Worm (Caenorhabditis elegans) whole organism, midembryonic: Measurements from ENCODE around the gene R13A5.15.

ENCODE experiments used
- T22C8.4 ChIP-seq: fragments of 200-800 bp; sonication (Bioruptor generic); IDR thresholded peaks from 2 replicates; pipeline ENCODE4 v1.3.6; 2022; ENCODE audit warnings: missing genetic modification characterization, missing compliant biosample characterization
- cog-1 ChIP-seq: sonication (generic microtip); optimal IDR thresholded peaks from 2 replicates; lab custom pipeline; 2016; ENCODE audit warnings: missing genetic modification characterization, missing compliant biosample characterization
- flt-1 ChIP-seq: fragments of 200-800 bp; sonication (Bioruptor generic); IDR thresholded peaks from 2 replicates; pipeline ENCODE4 v1.3.6; 2022; ENCODE audit warnings: missing genetic modification characterization, missing compliant biosample characterization
- klf-2 ChIP-seq: fragments of 200-800 bp; sonication (Bioruptor generic); conservative IDR thresholded peaks from 2 replicates; pipeline ENCODE4 v1.3.6; 2022; ENCODE audit warnings: missing genetic modification reagents, missing genetic modification characterization, missing compliant biosample characterization
- med-1 ChIP-seq: sonication (generic microtip); optimal IDR thresholded peaks from 2 replicates; lab custom pipeline; 2017; ENCODE audit warnings: missing genetic modification characterization, mild to moderate bottlenecking, missing compliant biosample characterization, antibody characterized with exemption, missing genetic modification reagents; ENCODE audit not compliant: insufficient read depth
- ref-1 ChIP-seq: fragments of 200-800 bp; sonication (Bioruptor generic); conservative IDR thresholded peaks from 2 replicates; pipeline ENCODE4 v1.3.6; 2022; ENCODE audit warnings: missing genetic modification reagents, missing genetic modification characterization, missing compliant biosample characterization
- tab-1 ChIP-seq: fragments of 200-800 bp; sonication (Bioruptor generic); IDR thresholded peaks from 2 replicates; pipeline ENCODE4 v1.3.6; 2022; ENCODE audit warnings: missing genetic modification characterization, missing compliant biosample characterization
- ztf-23 ChIP-seq: fragments of 200-800 bp; sonication (Bioruptor generic); IDR thresholded peaks from 2 replicates; pipeline ENCODE4 v1.3.6; 2022; ENCODE audit warnings: missing genetic modification reagents, missing genetic modification characterization, missing compliant biosample characterization
- ztf-29 ChIP-seq: fragments of 200-800 bp; sonication (Bioruptor generic); IDR thresholded peaks from 2 replicates; pipeline ENCODE4 v1.3.6; 2022; ENCODE audit warnings: missing genetic modification reagents, missing genetic modification characterization, missing compliant biosample characterization

Gene R13A5.15

ce11 chrIII:7565247-7565646, 22.9 kb downstream of the R13A5.15 start, which contains the start of gene ttr-8:
ttr-8 (minus strand) TSS chrIII:7565347.
- TF ChIP-seq klf-2 (GFP tag; lab: Robert Waterston, UW) (no peak), ref-1 (GFP tag; lab: Robert Waterston, UW) (no peak), ztf-23 (GFP tag; lab: Robert Waterston, UW) (no peak), cog-1 (tag; lab: Kevin White, UChicago) (no peak), ztf-29 (GFP tag; lab: Robert Waterston, UW) (no peak), flt-1 (no peak), T22C8.4 (GFP tag; lab: Robert Waterston, UW) (no peak), tab-1 (GFP tag; lab: Robert Waterston, UW) (no peak), med-1 (GFP tag; lab: Kevin White, UChicago) (no peak)

- no peak for TF ChIP-seq tab-1 (GFP tag; lab: Robert Waterston, UW)
- no peak for TF ChIP-seq ztf-29 (GFP tag; lab: Robert Waterston, UW)
- no peak for TF ChIP-seq med-1 (GFP tag; lab: Kevin White, UChicago)
- no peak for TF ChIP-seq flt-1
- no peak for TF ChIP-seq ztf-23 (GFP tag; lab: Robert Waterston, UW)
- no peak for TF ChIP-seq klf-2 (GFP tag; lab: Robert Waterston, UW)
- TF ChIP-seq ref-1 (GFP tag; lab: Robert Waterston, UW): no peak
- TF ChIP-seq cog-1 (tag; lab: Kevin White, UChicago): no peak
- TF ChIP-seq T22C8.4 (GFP tag; lab: Robert Waterston, UW): no peak
These were observed 26.2 kb downstream of the R13A5.15 start, which contains the start of gene lgc-12 for ce11 chrIII:7561872-7562271. lgc-12 (plus strand) TSS chrIII:7562172.

- TF ChIP-seq klf-2 (GFP tag; lab: Robert Waterston, UW) (no peak), T22C8.4 (GFP tag; lab: Robert Waterston, UW) (no peak), ztf-29 (GFP tag; lab: Robert Waterston, UW) (no peak), ref-1 (GFP tag; lab: Robert Waterston, UW) (no peak), flt-1 (no peak), med-1 (GFP tag; lab: Kevin White, UChicago) (no peak), cog-1 (tag; lab: Kevin White, UChicago) (no peak)
These were observed 28.2 kb downstream of the R13A5.15 start for ce11 chrIII:7559869-7560268.

DNA sequence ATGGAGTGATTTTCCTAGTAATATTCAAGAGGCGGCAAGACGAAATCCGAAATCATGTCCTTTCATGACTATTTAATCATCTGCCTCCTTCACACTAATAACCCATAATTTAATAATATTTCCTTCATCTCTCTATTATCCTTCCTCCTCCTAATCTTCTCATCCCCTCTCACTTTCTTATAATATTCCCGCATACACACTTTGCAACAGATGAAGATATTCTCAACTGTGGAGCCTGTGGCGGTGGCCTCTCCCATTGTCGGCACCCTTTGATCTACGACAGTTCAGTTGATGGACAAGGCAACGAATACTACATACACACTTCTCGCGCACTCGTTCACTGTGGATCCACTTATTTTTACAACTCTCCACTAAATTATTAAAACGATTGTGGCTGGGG, 29.5 kb downstream of the R13A5.15 start:
- TF ChIP-seq ztf-23 (GFP tag; lab: Robert Waterston, UW) (no peak), flt-1 (no peak), med-1 (GFP tag; lab: Kevin White, UChicago) (no peak), klf-2 (GFP tag; lab: Robert Waterston, UW) (no peak), ztf-29 (GFP tag; lab: Robert Waterston, UW) (no peak), cog-1 (tag; lab: Kevin White, UChicago) (no peak), tab-1 (GFP tag; lab: Robert Waterston, UW) (no peak), ref-1 (GFP tag; lab: Robert Waterston, UW) (no peak), T22C8.4 (GFP tag; lab: Robert Waterston, UW) (no peak)

DNA sequence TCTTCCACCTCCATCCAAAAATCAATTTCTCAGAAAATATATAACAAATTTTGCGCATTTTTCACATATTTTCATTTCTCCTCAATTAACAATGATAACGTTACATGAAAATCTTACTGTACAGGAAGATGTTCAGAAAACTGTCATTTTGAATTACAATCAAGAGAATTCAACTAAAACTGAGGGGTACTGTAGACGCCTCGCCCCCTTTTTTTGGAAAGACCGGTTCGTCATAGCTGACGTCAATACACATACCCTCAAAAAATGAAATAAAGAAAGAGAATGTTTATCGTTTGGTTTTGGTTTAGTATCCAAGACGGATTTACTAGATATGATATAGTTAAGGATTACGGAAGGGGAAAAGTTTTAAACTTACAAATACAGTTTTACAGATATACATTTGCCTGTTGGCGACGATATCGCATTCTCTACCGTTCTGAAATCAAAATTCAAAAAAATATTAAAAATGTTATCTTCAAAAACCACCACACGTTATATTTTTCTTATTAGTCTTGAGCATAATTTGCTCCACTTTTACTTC, 30.1 kb downstream of the R13A5.15 start:
- no peak for TF ChIP-seq cog-1 (tag; lab: Kevin White, UChicago)
- no peak for TF ChIP-seq ztf-23 (GFP tag; lab: Robert Waterston, UW)
- TF ChIP-seq klf-2 (GFP tag; lab: Robert Waterston, UW): no peak
- TF ChIP-seq flt-1: no peak

DNA sequence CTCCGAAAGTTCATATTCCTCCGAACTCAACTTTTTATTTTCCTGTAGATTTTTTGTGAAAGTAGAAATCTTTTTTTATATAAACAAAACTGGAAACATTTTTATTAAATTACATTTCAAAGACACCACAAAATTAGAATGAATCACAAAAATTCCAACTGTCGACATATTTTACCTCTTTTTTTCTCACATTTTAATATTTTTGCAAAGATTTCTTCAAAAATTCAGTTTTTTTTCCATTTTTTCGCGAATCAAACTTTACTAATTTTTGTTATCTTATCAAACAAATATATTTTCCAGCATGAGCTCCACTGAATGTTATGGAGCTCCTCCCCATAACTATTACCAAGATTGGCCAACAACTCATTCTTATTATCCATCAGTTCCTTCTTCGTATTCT, 32.8 kb downstream of the R13A5.15 start, which contains the start of gene ceh-13:
ceh-13 (plus strand) TSS at position 301 of the 400 bp plus-strand sequence.
- TF ChIP-seq ztf-29 (GFP tag; lab: Robert Waterston, UW) (no peak), T22C8.4 (GFP tag; lab: Robert Waterston, UW) (no peak), flt-1 (no peak), med-1 (GFP tag; lab: Kevin White, UChicago) (no peak), klf-2 (GFP tag; lab: Robert Waterston, UW) (no peak), tab-1 (GFP tag; lab: Robert Waterston, UW) (no peak), ztf-23 (GFP tag; lab: Robert Waterston, UW) (no peak), cog-1 (tag; lab: Kevin White, UChicago) (no peak), ref-1 (GFP tag; lab: Robert Waterston, UW) (no peak)

DNA sequence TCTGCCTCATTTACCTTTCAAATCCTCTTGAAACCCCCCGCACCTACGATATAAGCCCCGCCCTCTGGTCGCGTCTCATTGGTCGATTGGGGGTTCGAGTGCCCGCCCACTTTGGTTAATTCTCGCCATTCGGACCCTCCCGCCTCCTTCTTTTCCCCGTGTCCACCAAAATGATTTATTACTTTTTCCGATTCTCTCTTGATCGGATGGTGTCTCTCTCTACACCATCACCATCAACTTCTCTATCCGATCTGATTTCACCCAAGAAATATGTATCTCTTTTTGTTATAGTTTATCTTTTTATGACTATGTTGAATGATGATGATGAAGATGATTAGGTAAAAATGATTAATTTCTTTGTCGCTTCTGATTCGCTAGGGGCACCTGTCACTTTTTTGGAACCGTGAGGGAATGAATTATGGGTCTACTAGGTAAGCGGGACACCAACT, 33.4 kb downstream of the R13A5.15 start:
- TF ChIP-seq ref-1 (GFP tag; lab: Robert Waterston, UW) (no peak), T22C8.4 (GFP tag; lab: Robert Waterston, UW) (no peak), ztf-23 (GFP tag; lab: Robert Waterston, UW) (no peak)

ce11 chrIII:7553693-7554226, 34.4 kb downstream of the R13A5.15 start:
- TF ChIP-seq ztf-29 (GFP tag; lab: Robert Waterston, UW) (no peak), med-1 (GFP tag; lab: Kevin White, UChicago) (no peak), ztf-23 (GFP tag; lab: Robert Waterston, UW) (no peak), cog-1 (tag; lab: Kevin White, UChicago) (no peak), T22C8.4 (GFP tag; lab: Robert Waterston, UW) (no peak), ref-1 (GFP tag; lab: Robert Waterston, UW) (no peak), tab-1 (GFP tag; lab: Robert Waterston, UW) (no peak)

- TF ChIP-seq tab-1 (GFP tag; lab: Robert Waterston, UW) (no peak), ref-1 (GFP tag; lab: Robert Waterston, UW) (no peak), ztf-29 (GFP tag; lab: Robert Waterston, UW) (no peak)
These were observed 35.3 kb downstream of the R13A5.15 start for ce11 chrIII:7552859-7553258.
